Fruit fly (Drosophila melanogaster) whole organism, adult: Measurements from ENCODE around the gene CG41128.

Source experiments
- CG11617 ChIP-seq: fragments of 200-800 bp; sonication (Bioruptor generic); optimal IDR thresholded peaks from 2 replicates; lab custom pipeline; 2017; ENCODE audit warnings: mild to moderate bottlenecking, missing biosample characterization, missing genetic modification reagents, missing genetic modification characterization
- CG12768 ChIP-seq: fragments of 200-800 bp; sonication (Bioruptor generic); optimal IDR thresholded peaks from 2 replicates; lab custom pipeline; 2017; ENCODE audit warnings: missing biosample characterization, missing genetic modification characterization, mild to moderate bottlenecking, moderate library complexity, missing genetic modification reagents
- CG14711 ChIP-seq: fragments of 200-800 bp; sonication (Bioruptor generic); optimal IDR thresholded peaks from 2 replicates; lab custom pipeline; 2018; ENCODE audit warnings: missing biosample characterization, mild to moderate bottlenecking, missing genetic modification characterization, moderate library complexity
- CG1620 ChIP-seq: fragments of 200-800 bp; sonication (Bioruptor generic); optimal IDR thresholded peaks from 2 replicates; lab custom pipeline; 2016; ENCODE audit warnings: missing biosample characterization, missing genetic modification characterization
- CG33017 ChIP-seq: fragments of 200-800 bp; sonication (Bioruptor generic); optimal IDR thresholded peaks from 2 replicates; lab custom pipeline; 2018; ENCODE audit warnings: missing biosample characterization, mild to moderate bottlenecking, missing genetic modification characterization, moderate library complexity
- CG5204 ChIP-seq: fragments of 200-800 bp; sonication (Bioruptor generic); optimal IDR thresholded peaks from 2 replicates; lab custom pipeline; 2016; ENCODE audit warnings: missing biosample characterization, missing genetic modification characterization
- CG7045 ChIP-seq: fragments of 200-800 bp; sonication (Bioruptor generic); optimal IDR thresholded peaks from 2 replicates; lab custom pipeline; 2017; ENCODE audit warnings: missing biosample characterization, mild to moderate bottlenecking, missing genetic modification characterization
- CG7101 ChIP-seq: fragments of 200-800 bp; sonication (Bioruptor generic); optimal IDR thresholded peaks from 2 replicates; lab custom pipeline; 2018; ENCODE audit warnings: missing biosample characterization, mild to moderate bottlenecking, missing genetic modification characterization, moderate library complexity
- Clk ChIP-seq: fragments of 200-800 bp; sonication (Bioruptor generic); optimal IDR thresholded peaks from 2 replicates; lab custom pipeline; 2017; ENCODE audit warnings: missing biosample characterization, missing genetic modification characterization
- Crg-1 ChIP-seq: fragments of 200-800 bp; sonication (Bioruptor generic); optimal IDR thresholded peaks from 2 replicates; lab custom pipeline; 2016; ENCODE audit warnings: missing biosample characterization, missing genetic modification characterization
- Hr96 ChIP-seq: fragments of 200-800 bp; sonication (Bioruptor generic); optimal IDR thresholded peaks from 2 replicates; lab custom pipeline; 2016; ENCODE audit warnings: missing biosample characterization, missing genetic modification characterization
- Mnt ChIP-seq: fragments of 200-800 bp; sonication (Bioruptor generic); optimal IDR thresholded peaks from 2 replicates; lab custom pipeline; 2016; ENCODE audit warnings: missing biosample characterization, mild to moderate bottlenecking, missing genetic modification characterization
- bab1 ChIP-seq: fragments of 200-800 bp; sonication (Bioruptor generic); optimal IDR thresholded peaks from 3 replicates; lab custom pipeline; 2019; ENCODE audit warnings: missing biosample characterization, mild to moderate bottlenecking, missing genetic modification characterization, moderate library complexity
- cic ChIP-seq: fragments of 200-800 bp; sonication (Bioruptor generic); optimal IDR thresholded peaks from 2 replicates; lab custom pipeline; 2017; ENCODE audit warnings: missing biosample characterization, mild to moderate bottlenecking, missing genetic modification characterization, moderate library complexity
- cnc ChIP-seq, 2 experiments: fragments of >200 bp; optimal IDR thresholded peaks; 2 replicates each; lab custom pipeline; 2017
- kay ChIP-seq: fragments of 200-800 bp; sonication (Bioruptor generic); peaks from one replicate; lab custom pipeline; 2016; ENCODE audit warnings: missing biosample characterization, missing genetic modification characterization, borderline replicate concordance
- pad ChIP-seq: fragments of 200-800 bp; sonication (Bioruptor generic); optimal IDR thresholded peaks from 3 replicates; lab custom pipeline; 2017; ENCODE audit warnings: missing biosample characterization, missing genetic modification characterization, mild to moderate bottlenecking, moderate library complexity, missing genetic modification reagents
- tj ChIP-seq: fragments of 200-800 bp; sonication (Bioruptor generic); optimal IDR thresholded peaks from 3 replicates; lab custom pipeline; 2017; ENCODE audit warnings: missing biosample characterization, mild to moderate bottlenecking, missing genetic modification characterization, moderate library complexity
- toe ChIP-seq: fragments of 200-800 bp; sonication (Bioruptor generic); optimal IDR thresholded peaks from 2 replicates; lab custom pipeline; 2016; ENCODE audit warnings: missing biosample characterization, missing genetic modification characterization

CG41128 gene

dm6 chr3R:3750153-3750717 lies at the start of gene CG41128:
TSS of gene CG41128 (plus strand) at chr3R:3750363.
- TF ChIP-seq bab1 (GFP tag; lab: Kevin White, UChicago), result no peak
- TF ChIP-seq kay (GFP tag; lab: Kevin White, UChicago), result no peak
- TF ChIP-seq CG14711 (tag; lab: Kevin White, UChicago), result no peak

DNA sequence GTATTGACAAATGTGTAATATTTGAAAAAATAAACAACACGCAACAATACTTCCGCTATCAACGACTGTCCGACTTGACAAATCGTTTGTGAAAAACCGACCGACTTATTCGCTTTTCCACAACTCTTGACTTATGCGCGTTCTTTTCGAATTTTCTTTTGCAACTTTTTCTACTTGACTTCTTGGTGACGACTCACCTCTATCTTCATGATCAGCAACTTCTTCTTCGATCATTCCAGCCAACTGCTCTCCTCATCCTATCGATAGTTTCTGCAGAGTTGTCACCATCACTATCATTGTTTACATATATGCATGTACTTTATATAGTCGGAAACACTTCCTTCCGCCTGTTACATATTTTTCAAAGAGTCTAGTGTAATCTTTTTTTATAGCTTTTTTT lies 16.2 kb upstream of the CG41128 start:
- TF ChIP-seq Hr96 (GFP tag; lab: Kevin White, UChicago) (no peak), CG7101 (no peak), kay (GFP tag; lab: Kevin White, UChicago) (no peak)

dm6 chr3R:3734434-3735248 lies 15.5 kb upstream of the CG41128 start, which contains the start of gene Tim17b:
TSS of gene Tim17b (plus strand) at chr3R:3734855.
- TF ChIP-seq Clk (GFP tag; lab: Kevin White, UChicago) (no peak), CG1620 (GFP tag; lab: Kevin White, UChicago) (no peak), pad (GFP tag; lab: Kevin White, UChicago) (no peak), CG14711 (tag; lab: Kevin White, UChicago) (no peak), cic (GFP tag; lab: Kevin White, UChicago) (no peak), CG33017 (no peak), cnc (optimal IDR thresholded peaks at IDR 0.05; lab: Kevin White, UChicago) (no peak)

DNA sequence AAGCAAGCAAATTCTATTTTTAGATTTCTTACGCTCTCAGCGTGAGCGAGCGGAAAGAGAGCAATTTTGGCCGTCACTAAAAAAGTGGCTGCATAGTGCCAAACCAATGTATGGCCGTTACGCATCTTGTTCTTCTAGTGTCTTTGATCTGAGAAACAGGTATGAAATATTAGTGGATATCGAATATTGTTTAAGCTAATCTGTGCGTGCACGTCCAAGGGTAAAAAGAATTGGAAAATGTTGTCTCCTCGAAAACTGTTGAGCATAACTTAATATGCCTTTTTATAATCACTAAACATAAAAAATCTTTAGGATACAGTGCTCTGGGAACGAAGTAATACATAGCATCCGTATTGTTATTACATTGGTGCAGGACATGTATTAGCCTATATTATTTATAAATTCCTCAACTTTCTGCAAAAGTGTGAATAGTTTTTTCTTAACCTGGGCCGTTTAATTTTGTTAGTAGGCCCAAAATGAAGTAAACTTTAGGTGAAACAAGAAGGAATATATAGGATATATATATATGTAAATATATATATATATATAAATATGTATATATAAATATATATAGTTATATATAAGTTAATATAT lies 1.5 kb upstream of the CG41128 start:
- TF ChIP-seq toe (GFP tag; lab: Kevin White, UChicago), result no peak
- no peak for TF ChIP-seq bab1 (GFP tag; lab: Kevin White, UChicago)
- no peak for TF ChIP-seq Crg-1
- no peak for TF ChIP-seq Clk (GFP tag; lab: Kevin White, UChicago)
- TF ChIP-seq tj (GFP tag; lab: Kevin White, UChicago), result no peak
- no peak for TF ChIP-seq pad (GFP tag; lab: Kevin White, UChicago)
- TF ChIP-seq Hr96 (GFP tag; lab: Kevin White, UChicago), result no peak
- no peak for TF ChIP-seq cic (GFP tag; lab: Kevin White, UChicago)

dm6 chr3R:3786708-3787107 lies 36.5 kb downstream of the CG41128 start:
- TF ChIP-seq tj (GFP tag; lab: Kevin White, UChicago) (no peak), Hr96 (GFP tag; lab: Kevin White, UChicago) (no peak), Crg-1 (no peak), bab1 (GFP tag; lab: Kevin White, UChicago) (no peak), CG1620 (GFP tag; lab: Kevin White, UChicago) (no peak), Mnt (GFP tag; lab: Kevin White, UChicago) (no peak), CG5204 (GFP tag; lab: Kevin White, UChicago) (no peak), CG12768 (GFP tag; lab: Kevin White, UChicago) (no peak), Clk (GFP tag; lab: Kevin White, UChicago) (no peak)

DNA sequence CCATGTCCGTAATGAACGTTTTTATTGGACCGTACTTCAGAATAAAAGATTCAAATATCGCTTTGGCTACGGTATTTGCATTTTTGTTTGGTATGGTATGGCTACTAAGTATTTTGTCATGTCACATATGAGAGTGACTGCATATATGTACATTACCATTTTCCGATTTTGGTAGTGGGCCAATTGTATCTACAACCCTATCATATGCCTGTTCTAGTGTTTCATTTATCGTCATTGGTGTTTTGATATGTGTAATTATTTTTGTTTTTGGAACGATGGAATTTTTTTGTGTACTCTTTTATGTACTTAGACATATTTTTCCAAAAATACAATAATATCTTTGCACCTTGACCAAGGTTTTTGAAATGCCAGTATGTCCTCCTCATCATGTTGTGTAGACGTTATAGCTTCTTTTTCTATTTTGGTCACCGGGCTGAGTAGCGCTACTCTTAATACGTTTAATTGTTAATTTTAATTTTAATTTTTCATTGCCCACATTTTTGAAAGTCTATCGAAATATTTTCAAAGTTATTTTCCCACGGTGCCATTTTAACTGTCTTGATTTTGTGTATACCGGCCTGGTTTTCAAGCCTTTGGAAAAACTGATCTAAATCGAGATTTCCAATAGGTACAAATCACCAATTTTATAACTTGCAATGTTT lies 39.6 kb downstream of the CG41128 start:
- TF ChIP-seq bab1 (GFP tag; lab: Kevin White, UChicago), result no peak
- no peak for TF ChIP-seq pad (GFP tag; lab: Kevin White, UChicago)
- no peak for TF ChIP-seq CG7045 (GFP tag; lab: Kevin White, UChicago)
- TF ChIP-seq CG1620 (GFP tag; lab: Kevin White, UChicago), result no peak
- TF ChIP-seq Mnt (GFP tag; lab: Kevin White, UChicago), result no peak
- no peak for TF ChIP-seq Crg-1
- TF ChIP-seq CG5204 (GFP tag; lab: Kevin White, UChicago), result no peak
- no peak for TF ChIP-seq CG11617 (GFP tag; lab: Kevin White, UChicago)
- TF ChIP-seq CG7101, result no peak
- no peak for TF ChIP-seq toe (GFP tag; lab: Kevin White, UChicago)
- no peak for TF ChIP-seq cnc (optimal IDR thresholded peaks at IDR 0.05; lab: Kevin White, UChicago)
